Worm (Caenorhabditis elegans) whole organism, L1 larva: ENCODE measurements around the gene C55A1.7.
"Not testable (repeated sequence)": the region's sequence is repeated elsewhere in the genome, so short reads cannot be mapped to it uniquely, and the experiment has no call there.

ENCODE experiments used
- blmp-1 ChIP-seq: fragments of 150-350 bp; optimal IDR thresholded peaks from 2 replicates; lab custom pipeline; 2014; ENCODE audit warnings: missing biosample characterization, missing genetic modification characterization
- ces-1 ChIP-seq: fragments of 150-350 bp; optimal IDR thresholded peaks from 2 replicates; lab custom pipeline; 2014; ENCODE audit warnings: missing biosample characterization, missing genetic modification reagents, missing genetic modification characterization
- egl-27 ChIP-seq, 2 experiments: fragments of 150-350 bp in 1 of 2; sonication (generic microtip); optimal IDR thresholded peaks; 3 replicates each; lab custom pipeline; 2017 to 2018; ENCODE audit warnings: missing biosample characterization in 2 of 2, missing genetic modification characterization in 2 of 2, missing genetic modification reagents in 2 of 2
- jun-1 ChIP-seq: fragments of 150-350 bp; optimal IDR thresholded peaks from 2 replicates; lab custom pipeline; 2014; ENCODE audit warnings: missing biosample characterization, missing genetic modification reagents, missing genetic modification characterization
- nhr-11 ChIP-seq: fragments of 150-350 bp; optimal IDR thresholded peaks from 2 replicates; lab custom pipeline; 2014; ENCODE audit warnings: missing biosample characterization, missing genetic modification characterization
- nhr-19 ChIP-seq: fragments of 200-800 bp; sonication (Bioruptor generic); conservative IDR thresholded peaks from 2 replicates; pipeline ENCODE4 v1.3.6; 2022; ENCODE audit warnings: missing genetic modification characterization, missing compliant biosample characterization
- skn-1 ChIP-seq: fragments of 150-350 bp; optimal IDR thresholded peaks from 2 replicates; lab custom pipeline; 2014; ENCODE audit warnings: missing biosample characterization, missing genetic modification characterization
- sox-4 ChIP-seq: sonication (generic microtip); optimal IDR thresholded peaks from 2 replicates; lab custom pipeline; 2016; ENCODE audit warnings: missing genetic modification characterization, missing compliant biosample characterization
- unc-130 ChIP-seq: fragments of 150-350 bp; optimal IDR thresholded peaks from 2 replicates; lab custom pipeline; 2017; ENCODE audit warnings: missing biosample characterization, missing genetic modification characterization, inconsistent platforms

DNA sequence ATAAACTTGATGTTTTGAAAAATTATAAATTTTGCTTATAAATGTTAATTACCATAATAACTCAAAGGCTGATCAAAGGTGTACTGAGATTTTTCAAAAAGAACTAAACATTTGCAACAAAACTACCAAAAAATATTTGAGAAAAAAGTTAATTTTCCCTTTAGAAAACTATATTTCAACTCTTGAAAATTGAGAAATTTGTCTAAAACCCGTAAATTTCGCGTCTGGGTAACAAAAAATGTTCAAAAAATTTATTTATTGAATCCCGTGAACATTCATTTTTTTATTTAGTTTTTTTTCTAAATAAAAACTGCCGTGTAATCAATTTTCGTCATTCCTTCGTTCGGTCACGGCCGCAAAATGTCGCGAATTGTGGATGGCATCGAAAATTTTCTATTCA is 22.7 kb upstream of the C55A1.7 start, which contains the start of gene K06B4.15:
- not testable (repeated sequence) for TF ChIP-seq nhr-19 (GFP tag; lab: Robert Waterston, UW); nhr-11 (tag; lab: Kevin White, UChicago); blmp-1 (tag; lab: Kevin White, UChicago); sox-4; unc-130 (tag; lab: Kevin White, UChicago); jun-1; skn-1 (tag; lab: Kevin White, UChicago); egl-27 (tag; optimal IDR thresholded peaks at IDR 0.05; lab: Kevin White, UChicago); ces-1 (GFP tag; lab: Kevin White, UChicago)
